Worm (Caenorhabditis elegans) whole organism, dauer: ENCODE results near the gene K05D4.9.

Source experiments
- unc-62 ChIP-seq: sonication (generic microtip); optimal IDR thresholded peaks from 2 replicates; lab custom pipeline; 2017; ENCODE audit warnings: missing biosample characterization, missing genetic modification reagents, missing genetic modification characterization

The K05D4.9 gene

ce11 chrV:16192114-16192513 is 20.5 kb upstream of the K05D4.9 start, which contains the start of gene srh-279:
Gene srh-279 (plus strand): TSS chrV:16192414.
- TF ChIP-seq unc-62, result no peak

- TF ChIP-seq unc-62, result no peak
Measured at ce11 chrV:16190485-16190884, 18.9 kb upstream of the K05D4.9 start, which contains the start of gene srh-281. Gene srh-281 (plus strand): TSS chrV:16190785.

- no peak for TF ChIP-seq unc-62
Measured at ce11 chrV:16183357-16183756, 11.7 kb upstream of the K05D4.9 start, which contains the start of gene srz-14. Gene srz-14 (plus strand): TSS chrV:16183657.

- no peak for TF ChIP-seq unc-62
Measured at ce11 chrV:16182918-16183317, 11.3 kb upstream of the K05D4.9 start, which contains the start of gene srh-277. Gene srh-277 (plus strand): TSS chrV:16183218.

ce11 chrV:16182110-16182509 is 10.5 kb upstream of the K05D4.9 start, which contains the start of gene srz-13:
Gene srz-13 (plus strand): TSS chrV:16182410.
- no peak for TF ChIP-seq unc-62

- no peak for TF ChIP-seq unc-62
Measured at ce11 chrV:16180350-16180749, 8.7 kb upstream of the K05D4.9 start, which contains the start of gene str-106. Gene str-106 (plus strand): TSS chrV:16180650.

ce11 chrV:16175757-16176156 is 4.1 kb upstream of the K05D4.9 start, which contains the start of gene cyp-33D1:
Gene cyp-33D1 (minus strand): TSS chrV:16175857.
- no peak for TF ChIP-seq unc-62

- TF ChIP-seq unc-62, result no peak
Measured at ce11 chrV:16175227-16175626, 3.6 kb upstream of the K05D4.9 start.

- TF ChIP-seq unc-62, result no peak
Measured at ce11 chrV:16174109-16174508, 2.5 kb upstream of the K05D4.9 start.

- no peak for TF ChIP-seq unc-62
Measured at ce11 chrV:16169026-16169425, 2.6 kb downstream of the K05D4.9 start, which contains the start of gene str-111. Gene str-111 (minus strand): TSS chrV:16169126.

ce11 chrV:16165936-16166335 is 5.7 kb downstream of the K05D4.9 start, which contains the start of gene str-108:
Gene str-108 (plus strand): TSS chrV:16166236.
- no peak for TF ChIP-seq unc-62

- no peak for TF ChIP-seq unc-62
Measured at ce11 chrV:16163719-16164118, 7.9 kb downstream of the K05D4.9 start, which contains the start of gene F10A3.12. Gene F10A3.12 (plus strand): TSS chrV:16164019.

ce11 chrV:16162124-16162735 is 9.4 kb downstream of the K05D4.9 start, which contains the start of the genes str-109 and F10A3.11:
Gene str-109 (minus strand): TSS chrV:16162224.
Gene F10A3.11 (plus strand): TSS chrV:16162685.
- TF ChIP-seq unc-62, result no peak

ce11 chrV:16160087-16160486 is 11.5 kb downstream of the K05D4.9 start:
- no peak for TF ChIP-seq unc-62

ce11 chrV:16159594-16159993 is 12.0 kb downstream of the K05D4.9 start, which contains the start of gene F10A3.17:
Gene F10A3.17 (minus strand): TSS chrV:16159694.
- TF ChIP-seq unc-62, result no peak

- TF ChIP-seq unc-62, result no peak
Measured at ce11 chrV:16158391-16158790, 13.2 kb downstream of the K05D4.9 start, which contains the start of gene str-99. Gene str-99 (minus strand): TSS chrV:16158491.

- no peak for TF ChIP-seq unc-62
Measured at ce11 chrV:16155111-16155510, 16.5 kb downstream of the K05D4.9 start, which contains the start of gene str-97. Gene str-97 (minus strand): TSS chrV:16155211.

ce11 chrV:16153375-16153774 is 18.2 kb downstream of the K05D4.9 start, which contains the start of gene str-254:
Gene str-254 (minus strand): TSS chrV:16153475.
- no peak for TF ChIP-seq unc-62
